Worm (Caenorhabditis elegans): ENCODE measurements around the gene ZK1307.2.

- TF ChIP-seq dpl-1 (GFP tag; optimal IDR thresholded peaks at IDR 0.05) = no peak
- no peak for TF ChIP-seq zag-1 (tag; optimal IDR thresholded peaks at IDR 0.05)
- TF ChIP-seq ces-1 (GFP tag; optimal IDR thresholded peaks at IDR 0.05) = no peak
- TF ChIP-seq sox-4 (tag; optimal IDR thresholded peaks at IDR 0.05) = no peak
- TF ChIP-seq irx-1 (tag; optimal IDR thresholded peaks at IDR 0.05) = no peak
- TF ChIP-seq ceh-82 (tag; optimal IDR thresholded peaks at IDR 0.05) = no peak
- TF ChIP-seq aly-2 (tag; optimal IDR thresholded peaks at IDR 0.05) = no peak
- no peak for TF ChIP-seq pag-3 (tag; optimal IDR thresholded peaks at IDR 0.05; ENCODE audit: borderline replicate concordance, insufficient read depth)
- no peak for TF ChIP-seq zip-4 (GFP tag; optimal IDR thresholded peaks at IDR 0.05)
- no peak for TF ChIP-seq mdl-1 (tag; optimal IDR thresholded peaks at IDR 0.05)
Observed at ce11 chrII:9665577-9665976, 11.8 kb upstream of the ZK1307.2 start, which contains the start of gene ZK1320.5.

Data from whole organism, L1 larva.